Fruit fly (Drosophila melanogaster) whole organism, embryonic: ENCODE data around the gene pnr.

ENCODE experiments used
- Antp ChIP-seq: fragments of 200-800 bp; sonication (Bioruptor generic); optimal IDR thresholded peaks from 3 replicates; lab custom pipeline; 2016; ENCODE audit warnings: missing biosample characterization, missing genetic modification characterization
- Awh ChIP-seq: fragments of 200-800 bp; sonication (Bioruptor generic); IDR thresholded peaks from 2 replicates; pipeline ENCODE4, ENCODE4 v1.3.6; 2022; ENCODE audit warnings: missing biosample characterization, missing genetic modification characterization
- CG10366 ChIP-seq: fragments of 200-800 bp; sonication (Bioruptor generic); IDR thresholded peaks from 2 replicates; pipeline ENCODE4 v1.3.6; 2022; ENCODE audit warnings: missing biosample characterization, missing genetic modification characterization
- CG10979 ChIP-seq: fragments of 200-800 bp; sonication (Bioruptor generic); optimal IDR thresholded peaks from 2 replicates; lab custom pipeline; 2018; ENCODE audit warnings: missing biosample characterization, mild to moderate bottlenecking, missing genetic modification characterization, moderate library complexity
- CG13287 ChIP-seq: fragments of 200-800 bp; sonication (Bioruptor generic); IDR thresholded peaks from 2 replicates; pipeline ENCODE4 v1.3.6; 2022; ENCODE audit warnings: missing biosample characterization, missing genetic modification characterization; ENCODE audit not compliant: partially characterized antibody
- CG14667 ChIP-seq: fragments of 200-800 bp; sonication (Bioruptor generic); IDR thresholded peaks from 2 replicates; pipeline ENCODE4 v1.3.6; 2022; ENCODE audit warnings: missing biosample characterization, missing genetic modification characterization
- CG15479 ChIP-seq: fragments of 200-800 bp; sonication (Bioruptor generic); optimal IDR thresholded peaks from 3 replicates; lab custom pipeline; 2019; ENCODE audit warnings: missing biosample characterization, mild to moderate bottlenecking, missing genetic modification characterization, moderate library complexity
- CG1603 ChIP-seq: fragments of 200-800 bp; sonication (Bioruptor generic); optimal IDR thresholded peaks from 2 replicates; lab custom pipeline; 2019; ENCODE audit warnings: missing biosample characterization, mild to moderate bottlenecking, missing genetic modification characterization, moderate library complexity
- CG17829 ChIP-seq: fragments of 200-800 bp; optimal IDR thresholded peaks from 2 replicates; lab custom pipeline; 2019; ENCODE audit warnings: missing biosample characterization, mild to moderate bottlenecking, missing genetic modification characterization, moderate library complexity
- CG4404 ChIP-seq: fragments of 200-800 bp; sonication (Bioruptor generic); IDR thresholded peaks from 2 replicates; pipeline ENCODE4 v1.3.6; 2022; ENCODE audit warnings: missing biosample characterization, missing genetic modification characterization
- CG4617 ChIP-seq: fragments of 200-800 bp; sonication (Bioruptor generic); optimal IDR thresholded peaks from 3 replicates; lab custom pipeline; 2016; ENCODE audit warnings: missing biosample characterization, missing genetic modification characterization, borderline replicate concordance
- CG5245 ChIP-seq: fragments of 200-800 bp; sonication (Bioruptor generic); optimal IDR thresholded peaks from 3 replicates; lab custom pipeline; 2016; ENCODE audit warnings: missing biosample characterization, missing genetic modification characterization
- CG7271 ChIP-seq: fragments of 200-800 bp; sonication (Bioruptor generic); optimal IDR thresholded peaks from 2 replicates; lab custom pipeline; 2018; ENCODE audit warnings: missing biosample characterization, mild to moderate bottlenecking, missing genetic modification characterization, moderate library complexity
- CG7556 ChIP-seq: fragments of 200-800 bp; sonication (Bioruptor generic); optimal IDR thresholded peaks from 2 replicates; lab custom pipeline; 2017; ENCODE audit warnings: missing biosample characterization, mild to moderate bottlenecking, missing genetic modification characterization
- CG7745 ChIP-seq: fragments of 200-800 bp; sonication (Bioruptor generic); optimal IDR thresholded peaks from 2 replicates; lab custom pipeline; 2018; ENCODE audit warnings: missing biosample characterization, mild to moderate bottlenecking, missing genetic modification characterization, moderate library complexity
- CG9932 ChIP-seq: fragments of 200-800 bp; sonication (Bioruptor generic); IDR thresholded peaks from 2 replicates; pipeline ENCODE4 v1.3.6; 2022; ENCODE audit warnings: missing biosample characterization, missing genetic modification characterization
- D ChIP-seq, 2 experiments: fragments of 200-800 bp in 1 of 2; fragments of >200 bp in 1 of 2; sonication (Bioruptor generic) in 1 of 2; optimal IDR thresholded peaks; 2 replicates in 1 of 2; 3 replicates in 1 of 2; lab custom pipeline; 2017; ENCODE audit warnings: mild to moderate bottlenecking in 1 of 2, missing biosample characterization in 1 of 2, missing genetic modification characterization in 1 of 2, missing genetic modification reagents in 1 of 2
- Dref ChIP-seq: fragments of 200-800 bp; sonication (Bioruptor generic); IDR thresholded peaks from 2 replicates; pipeline ENCODE4 v1.3.6; 2022; ENCODE audit warnings: missing biosample characterization, missing genetic modification characterization
- Elba2 ChIP-seq: fragments of 200-800 bp; sonication (Bioruptor generic); optimal IDR thresholded peaks from 3 replicates; lab custom pipeline; 2016; ENCODE audit warnings: missing biosample characterization, missing genetic modification characterization
- Ets65A ChIP-seq: fragments of 200-800 bp; sonication (Bioruptor generic); peaks from one replicate; lab custom pipeline; 2016; ENCODE audit warnings: missing biosample characterization, missing genetic modification characterization
- Hey ChIP-seq: fragments of 200-800 bp; sonication (Bioruptor generic); optimal IDR thresholded peaks from 3 replicates; lab custom pipeline; 2018; ENCODE audit warnings: missing biosample characterization, mild to moderate bottlenecking, missing genetic modification characterization
- Hr51 ChIP-seq, 2 experiments: fragments of 200-800 bp; sonication (Bioruptor generic); optimal IDR thresholded peaks; 2 replicates in 1 of 2; 3 replicates in 1 of 2; lab custom pipeline; 2016 to 2018; ENCODE audit warnings: missing biosample characterization in 2 of 2, missing genetic modification characterization in 2 of 2, mild to moderate bottlenecking in 1 of 2, moderate library complexity in 1 of 2
- MBD-R2 ChIP-seq: fragments of 200-800 bp; sonication (Bioruptor generic); IDR thresholded peaks from 2 replicates; pipeline ENCODE4 v1.3.6; 2022; ENCODE audit warnings: missing biosample characterization, missing genetic modification characterization
- Med ChIP-seq: fragments of 200-800 bp; sonication (Bioruptor generic); peaks from one replicate; lab custom pipeline; 2016; ENCODE audit warnings: missing biosample characterization, missing genetic modification characterization, mild to moderate bottlenecking, inconsistent platforms, moderate library complexity
- Opbp ChIP-seq: fragments of 200-800 bp; sonication (Bioruptor generic); IDR thresholded peaks from 3 replicates; pipeline ENCODE4 v1.3.6; 2022; ENCODE audit warnings: missing biosample characterization, missing genetic modification characterization; ENCODE audit not compliant: partially characterized antibody
- az2 ChIP-seq: fragments of 200-800 bp; sonication (Bioruptor generic); optimal IDR thresholded peaks from 3 replicates; lab custom pipeline; 2016; ENCODE audit warnings: missing biosample characterization, missing genetic modification characterization
- cad ChIP-seq: fragments of >200 bp; optimal IDR thresholded peaks from 2 replicates; lab custom pipeline; 2017; ENCODE audit warnings: missing biosample characterization, missing genetic modification characterization
- cg ChIP-seq: fragments of 200-800 bp; sonication (Bioruptor generic); optimal IDR thresholded peaks from 3 replicates; lab custom pipeline; 2019; ENCODE audit warnings: missing biosample characterization, mild to moderate bottlenecking, missing genetic modification characterization, moderate library complexity
- chif ChIP-seq, 2 experiments: fragments of 200-800 bp; sonication (Bioruptor generic); optimal IDR thresholded peaks; 3 replicates each; lab custom pipeline; 2016; ENCODE audit warnings: missing biosample characterization in 2 of 2, missing genetic modification characterization in 2 of 2
- ftz-f1 ChIP-seq: fragments of 200-800 bp; sonication (Bioruptor generic); optimal IDR thresholded peaks from 2 replicates; lab custom pipeline; 2016; ENCODE audit warnings: missing biosample characterization, missing genetic modification characterization
- ham ChIP-seq: fragments of 200-800 bp; sonication (Bioruptor generic); IDR thresholded peaks from 2 replicates; pipeline ENCODE4 v1.3.6; 2022; ENCODE audit warnings: missing biosample characterization, missing genetic modification characterization
- hth ChIP-seq: fragments of >200 bp; optimal IDR thresholded peaks from 2 replicates; lab custom pipeline; 2017; ENCODE audit warnings: inconsistent platforms
- insv ChIP-seq, 2 experiments: fragments of 200-800 bp; sonication (Bioruptor generic); optimal IDR thresholded peaks; 3 replicates each; lab custom pipeline; 2016 to 2018; ENCODE audit warnings: missing biosample characterization in 2 of 2, missing genetic modification characterization in 2 of 2
- lola ChIP-seq, 3 experiments: fragments of >200 bp in 2 of 3; fragments of 200-800 bp in 1 of 3; sonication (Bioruptor generic) in 1 of 3; optimal IDR thresholded peaks; 2 replicates each; lab custom pipeline; 2017 to 2019; ENCODE audit warnings: missing biosample characterization in 3 of 3, missing genetic modification characterization in 3 of 3, mild to moderate bottlenecking in 1 of 3, moderate library complexity in 1 of 3
- pho ChIP-seq: fragments of 200-800 bp; sonication (Bioruptor generic); optimal IDR thresholded peaks from 2 replicates; lab custom pipeline; 2016; ENCODE audit warnings: missing biosample characterization, missing genetic modification characterization
- row ChIP-seq: fragments of 200-800 bp; sonication (Bioruptor generic); IDR thresholded peaks from 3 replicates; pipeline ENCODE4 v1.3.6; 2022; ENCODE audit warnings: missing biosample characterization, missing genetic modification characterization
- run ChIP-seq: fragments of 200-800 bp; sonication (Bioruptor generic); optimal IDR thresholded peaks from 3 replicates; lab custom pipeline; 2018; ENCODE audit warnings: missing biosample characterization, mild to moderate bottlenecking, missing genetic modification characterization
- sc ChIP-seq, 3 experiments: fragments of >200 bp in 2 of 3; fragments of 200-800 bp in 1 of 3; sonication (Bioruptor generic) in 1 of 3; optimal IDR thresholded peaks; 2 replicates in 2 of 3; 3 replicates in 1 of 3; lab custom pipeline; 2017; ENCODE audit warnings: mild to moderate bottlenecking in 1 of 3, missing biosample characterization in 1 of 3, missing genetic modification characterization in 1 of 3, missing genetic modification reagents in 1 of 3
- sd ChIP-seq: fragments of 200-800 bp; sonication (Bioruptor generic); optimal IDR thresholded peaks from 3 replicates; lab custom pipeline; 2018; ENCODE audit warnings: missing biosample characterization, mild to moderate bottlenecking, missing genetic modification characterization, moderate library complexity
- sens ChIP-seq: fragments of 200-800 bp; sonication (Bioruptor generic); peaks from one replicate; lab custom pipeline; 2016; ENCODE audit warnings: missing biosample characterization, missing genetic modification characterization
- so ChIP-seq: fragments of 200-800 bp; sonication (Bioruptor generic); IDR thresholded peaks from 3 replicates; pipeline ENCODE4 v1.3.6; 2022; ENCODE audit warnings: missing biosample characterization, missing genetic modification characterization
- tll ChIP-seq, 2 experiments: fragments of 200-800 bp in 1 of 2; fragments of >200 bp in 1 of 2; sonication (Bioruptor generic) in 1 of 2; optimal IDR thresholded peaks; 2 replicates each; lab custom pipeline; 2017 to 2019; ENCODE audit warnings: missing biosample characterization in 2 of 2, missing genetic modification characterization in 2 of 2, mild to moderate bottlenecking in 1 of 2, moderate library complexity in 1 of 2
- tna ChIP-seq: fragments of 200-800 bp; sonication (Bioruptor generic); IDR thresholded peaks from 2 replicates; pipeline ENCODE4 v1.3.6; 2022; ENCODE audit warnings: missing biosample characterization, missing genetic modification characterization; ENCODE audit not compliant: partially characterized antibody
- ttk ChIP-seq: fragments of 200-800 bp; sonication (Bioruptor generic); IDR thresholded peaks from 2 replicates; pipeline ENCODE4 v2.1.2; 2022; ENCODE audit warnings: missing biosample characterization, missing genetic modification characterization
- zen ChIP-seq: fragments of 200-800 bp; sonication (Bioruptor generic); optimal IDR thresholded peaks from 3 replicates; lab custom pipeline; 2018; ENCODE audit warnings: missing biosample characterization, mild to moderate bottlenecking, missing genetic modification characterization, moderate library complexity

The pnr gene

DNA sequence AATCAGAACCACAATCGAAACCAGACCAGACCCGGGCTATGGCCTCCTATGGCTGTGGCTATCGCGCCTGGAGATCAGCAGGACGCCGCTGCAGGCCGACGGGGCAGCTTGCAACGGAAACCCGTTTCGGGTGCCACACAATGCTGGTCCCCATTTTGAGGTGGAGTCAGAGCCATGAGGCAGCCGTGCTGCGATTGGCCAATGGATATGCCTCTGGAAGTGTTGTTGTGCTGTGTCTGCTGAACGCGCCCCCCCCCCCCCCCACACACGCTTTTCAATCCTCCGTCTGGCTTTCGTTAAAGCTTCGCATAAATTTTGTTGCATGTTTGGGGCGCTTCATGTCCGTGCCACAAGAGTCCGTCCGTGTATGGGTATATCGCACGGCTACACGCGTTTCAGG is 1.8 kb upstream of the pnr start (continued):
- peak; percentile 7 for TF ChIP-seq cg (GFP tag; lab: Kevin White, UChicago)
- no peak for TF ChIP-seq Hey (tag; lab: Kevin White, UChicago)
- no peak for TF ChIP-seq CG10366 (GFP tag; lab: Robert Waterston, UW)
- peak; percentile 60 for TF ChIP-seq Ets65A (GFP tag; lab: Kevin White, UChicago)
- no peak for TF ChIP-seq lola (GFP tag; optimal IDR thresholded peaks at IDR 0.05; lab: Kevin White, UChicago)
- TF ChIP-seq az2 (GFP tag; lab: Kevin White, UChicago), result no peak
- no peak for TF ChIP-seq CG7556 (GFP tag; lab: Kevin White, UChicago)
- 0 out of 3 replicates have a peak, but pooled peaks have one; percentile 0 for TF ChIP-seq row (GFP tag; lab: Robert Waterston, UW)
- no peak for TF ChIP-seq Elba2 (GFP tag; lab: Kevin White, UChicago)

DNA sequence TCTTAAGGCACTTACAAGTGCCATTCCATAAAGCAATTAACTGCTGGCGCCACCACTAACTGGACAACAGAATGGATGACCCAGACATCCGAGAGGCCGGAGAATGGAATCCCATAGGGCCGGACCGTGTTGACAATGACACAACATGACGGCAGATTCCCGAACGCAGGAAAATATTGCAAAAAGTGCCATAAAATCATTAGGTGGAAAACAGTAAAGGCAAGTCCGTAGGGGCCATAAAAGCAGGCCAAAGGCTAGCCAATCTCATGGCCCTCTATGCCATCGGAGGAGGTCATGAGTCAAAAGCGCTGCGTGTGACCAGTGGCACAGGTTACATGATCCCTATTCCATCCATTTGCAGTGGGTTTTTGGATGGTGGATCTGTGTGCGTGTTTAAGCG is 2.8 kb downstream of the pnr start:
- TF ChIP-seq insv (GFP tag; optimal IDR thresholded peaks at IDR 0.05; lab: Kevin White, UChicago) (peak in 1 of 2 experiments; percentile 7), D (optimal IDR thresholded peaks at IDR 0.05; lab: Kevin White, UChicago) (peak; percentile 95), D (GFP tag; optimal IDR thresholded peaks at IDR 0.05; lab: Kevin White, UChicago) (no peak), cad (GFP tag; lab: Kevin White, UChicago) (peak; percentile 99), CG15479 (peak; percentile 46), CG7271 (tag; lab: Kevin White, UChicago) (peak; percentile 40), tll (GFP tag; optimal IDR thresholded peaks at IDR 0.05; lab: Kevin White, UChicago) (peak in 1 of 2 experiments; percentile 88), zen (tag; lab: Kevin White, UChicago) (peak; percentile 100), ham (no peak), sc (optimal IDR thresholded peaks at IDR 0.05; lab: Kevin White, UChicago) (no peak), sc (GFP tag; optimal IDR thresholded peaks at IDR 0.05; lab: Kevin White, UChicago) (no peak)

- no peak for TF ChIP-seq Dref (GFP tag; lab: Robert Waterston, UW)
- no peak for TF ChIP-seq CG1603 (tag; lab: Kevin White, UChicago)
- peak; percentile 89 for TF ChIP-seq CG15479
- peak in 1 of 2 experiments; percentile 18 for TF ChIP-seq insv (GFP tag; optimal IDR thresholded peaks at IDR 0.05; lab: Kevin White, UChicago)
- TF ChIP-seq hth (lab: Kevin White, UChicago), result no peak
- TF ChIP-seq sens, result peak; percentile 33
- TF ChIP-seq CG13287 (GFP tag; lab: Robert Waterston, UW), result no peak
- TF ChIP-seq Elba2 (GFP tag; lab: Kevin White, UChicago), result peak; percentile 88
- TF ChIP-seq tna (GFP tag; lab: Robert Waterston, UW), result no peak
- TF ChIP-seq CG10979 (tag; lab: Kevin White, UChicago), result no peak
- TF ChIP-seq CG14667, result no peak
- TF ChIP-seq zen (tag; lab: Kevin White, UChicago), result peak; percentile 87
- TF ChIP-seq Antp (GFP tag; lab: Kevin White, UChicago), result no peak
- no peak for TF ChIP-seq CG9932 (GFP tag; lab: Robert Waterston, UW)
- TF ChIP-seq run (tag; lab: Kevin White, UChicago), result no peak
- TF ChIP-seq so (GFP tag; lab: Robert Waterston, UW), result no peak
- no peak for TF ChIP-seq ttk
- no peak for TF ChIP-seq ftz-f1
- TF ChIP-seq CG4617 (GFP tag; lab: Kevin White, UChicago), result no peak
Observed at dm6 chr3R:16029584-16029983, 3.7 kb downstream of the pnr start.

- TF ChIP-seq CG7745 (peak; percentile 68), CG4404 (GFP tag; lab: Robert Waterston, UW) (no peak), MBD-R2 (no peak), sens (peak; percentile 51), sd (tag; lab: Kevin White, UChicago) (no peak), Opbp (GFP tag; lab: Robert Waterston, UW) (no peak), ttk (no peak), chif (GFP tag; optimal IDR thresholded peaks at IDR 0.05; lab: Kevin White, UChicago) (no peak), CG5245 (no peak), pho (GFP tag; lab: Kevin White, UChicago) (no peak), CG17829 (tag; lab: Kevin White, UChicago) (no peak), Med (peak; percentile 7), Hr51 (GFP tag; optimal IDR thresholded peaks at IDR 0.05; lab: Kevin White, UChicago) (no peak), Awh (peak; percentile 52)
Observed at dm6 chr3R:16030445-16030844, 4.6 kb downstream of the pnr start.
